Worm (Caenorhabditis elegans) whole organism, midembryonic: Measurements from ENCODE around the gene F15B9.11.

Experiments used
- cog-1 ChIP-seq: sonication (generic microtip); optimal IDR thresholded peaks from 2 replicates; lab custom pipeline; 2016; ENCODE audit warnings: missing genetic modification characterization, missing compliant biosample characterization
- flt-1 ChIP-seq: fragments of 200-800 bp; sonication (Bioruptor generic); IDR thresholded peaks from 2 replicates; pipeline ENCODE4 v1.3.6; 2022; ENCODE audit warnings: missing genetic modification characterization, missing compliant biosample characterization
- med-1 ChIP-seq: sonication (generic microtip); optimal IDR thresholded peaks from 2 replicates; lab custom pipeline; 2017; ENCODE audit warnings: missing genetic modification characterization, mild to moderate bottlenecking, missing compliant biosample characterization, antibody characterized with exemption, missing genetic modification reagents; ENCODE audit not compliant: insufficient read depth
- ref-1 ChIP-seq: fragments of 200-800 bp; sonication (Bioruptor generic); conservative IDR thresholded peaks from 2 replicates; pipeline ENCODE4 v1.3.6; 2022; ENCODE audit warnings: missing genetic modification reagents, missing genetic modification characterization, missing compliant biosample characterization

DNA sequence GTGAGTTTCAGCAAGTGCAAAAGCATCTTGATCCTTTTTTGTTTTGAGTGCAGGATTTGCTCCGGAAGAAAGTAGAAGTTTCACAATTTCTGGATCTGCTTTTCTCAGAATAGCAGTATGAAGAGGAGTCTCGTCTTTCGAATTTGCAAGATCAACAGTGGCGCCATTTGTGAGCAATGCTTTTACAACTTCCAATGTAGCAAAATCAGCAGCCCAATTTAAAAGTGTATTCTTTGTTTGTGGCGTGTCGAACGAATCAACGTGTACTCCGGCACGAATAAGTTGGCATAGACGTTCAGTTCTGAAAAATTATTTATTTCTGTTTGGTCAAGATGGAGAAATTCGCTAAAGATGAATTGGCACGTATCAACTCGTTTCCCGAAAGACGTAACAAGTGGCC is 43.1 kb downstream of the F15B9.11 start, which contains the start of gene T16G1.13:
- TF ChIP-seq ref-1 (GFP tag; lab: Robert Waterston, UW) (no peak), flt-1 (no peak), med-1 (GFP tag; lab: Kevin White, UChicago) (no peak), cog-1 (tag; lab: Kevin White, UChicago) (no peak)
